Worm (Caenorhabditis elegans) whole organism, L4 larva: ENCODE measurements around the gene F07C6.6.
A peak's percentile ranks its signal among the peaks of the same experiment; 100 is the strongest.

Source experiments
- D1046.2 ChIP-seq: fragments of 200-800 bp; sonication (Bioruptor generic); IDR thresholded peaks from 2 replicates; pipeline ENCODE4 v1.3.6; 2022; ENCODE audit warnings: missing genetic modification characterization, missing compliant biosample characterization
- F44E2.7 ChIP-seq: fragments of 200-800 bp; sonication (Bioruptor generic); IDR thresholded peaks from 2 replicates; pipeline ENCODE4 v2.1.2; 2022; ENCODE audit warnings: missing genetic modification characterization, missing compliant biosample characterization
- F49E8.2 ChIP-seq: sonication (generic microtip); optimal IDR thresholded peaks from 2 replicates; lab custom pipeline; 2016; ENCODE audit warnings: missing compliant biosample characterization, mild to moderate bottlenecking, missing genetic modification characterization, borderline replicate concordance
- T26A8.4 ChIP-seq: fragments of 200-800 bp; sonication (Bioruptor generic); IDR thresholded peaks from 2 replicates; pipeline ENCODE4 v1.3.6; 2022; ENCODE audit warnings: missing genetic modification characterization, missing compliant biosample characterization
- Y48G9A.11 ChIP-seq: fragments of 200-800 bp; sonication (Bioruptor generic); IDR thresholded peaks from 2 replicates; pipeline ENCODE4 v1.3.6; 2022; ENCODE audit warnings: missing genetic modification reagents, missing genetic modification characterization, missing compliant biosample characterization
- Y5F2A.4 ChIP-seq: fragments of 200-800 bp; sonication (Bioruptor generic); optimal IDR thresholded peaks from 2 replicates; lab custom pipeline; 2018; ENCODE audit warnings: mild to moderate bottlenecking, missing genetic modification characterization, missing compliant biosample characterization
- Y75B8A.6 ChIP-seq: fragments of 200-800 bp; sonication (Bioruptor generic); IDR thresholded peaks from 2 replicates; pipeline ENCODE4 v1.3.6; 2022; ENCODE audit warnings: missing genetic modification reagents, missing genetic modification characterization, missing compliant biosample characterization
- ZK546.5 ChIP-seq, 2 experiments: sonication (generic microtip); optimal IDR thresholded peaks; 2 replicates each; lab custom pipeline; 2017; ENCODE audit warnings: missing biosample characterization in 2 of 2, missing genetic modification characterization in 2 of 2
- ama-1 ChIP-seq: fragments of 150-350 bp; optimal IDR thresholded peaks from 2 replicates; lab custom pipeline; 2014; ENCODE audit warnings: inconsistent platforms, mixed read lengths
- attf-4 ChIP-seq: sonication (generic microtip); optimal IDR thresholded peaks from 3 replicates; lab custom pipeline; 2017; ENCODE audit warnings: missing biosample characterization, missing genetic modification characterization
- ceh-28 ChIP-seq: fragments of 150-350 bp; optimal IDR thresholded peaks from 2 replicates; lab custom pipeline; 2014; ENCODE audit warnings: missing biosample characterization, missing genetic modification reagents, missing genetic modification characterization
- ceh-44 ChIP-seq: fragments of 200-800 bp; sonication (Bioruptor generic); IDR thresholded peaks from 2 replicates; pipeline ENCODE4 v1.3.6; 2022; ENCODE audit warnings: missing genetic modification reagents, missing genetic modification characterization, missing compliant biosample characterization
- daf-16 ChIP-seq, 3 experiments: sonication (generic microtip); optimal IDR thresholded peaks; 2 replicates each; lab custom pipeline; 2016 to 2017; ENCODE audit warnings: missing genetic modification characterization in 3 of 3, missing genetic modification reagents in 3 of 3, mild to moderate bottlenecking in 2 of 3, missing compliant biosample characterization in 2 of 3, missing biosample characterization in 1 of 3, moderate library complexity in 1 of 3
- daf-19 ChIP-seq: fragments of 200-800 bp; sonication (Bioruptor generic); conservative IDR thresholded peaks from 2 replicates; pipeline ENCODE4 v1.3.6; 2022; ENCODE audit warnings: missing genetic modification characterization, missing compliant biosample characterization
- dmd-6 ChIP-seq: fragments of 200-800 bp; sonication (Bioruptor generic); IDR thresholded peaks from 2 replicates; pipeline ENCODE4 v1.3.6; 2022; ENCODE audit warnings: missing genetic modification reagents, missing genetic modification characterization, missing compliant biosample characterization
- dve-1 ChIP-seq: sonication (generic microtip); optimal IDR thresholded peaks from 2 replicates; lab custom pipeline; 2017; ENCODE audit warnings: antibody characterized with exemption, mild to moderate bottlenecking, missing genetic modification characterization, missing compliant biosample characterization; ENCODE audit not compliant: insufficient read depth
- hif-1 ChIP-seq, 2 experiments: sonication (generic microtip); optimal IDR thresholded peaks; 2 replicates each; lab custom pipeline; 2016 to 2017; ENCODE audit warnings: missing compliant biosample characterization in 2 of 2, missing genetic modification characterization in 2 of 2, missing genetic modification reagents in 2 of 2, missing genotype in 2 of 2, mild to moderate bottlenecking in 1 of 2
- hlh-11 ChIP-seq: fragments of 200-800 bp; sonication (Bioruptor generic); optimal IDR thresholded peaks from 2 replicates; lab custom pipeline; 2018; ENCODE audit warnings: mild to moderate bottlenecking, missing genetic modification characterization, missing compliant biosample characterization
- lim-7 ChIP-seq: fragments of 200-800 bp; sonication (Bioruptor generic); IDR thresholded peaks from 2 replicates; pipeline ENCODE4 v1.3.6; 2022; ENCODE audit warnings: missing genetic modification characterization, missing compliant biosample characterization
- lin-15B ChIP-seq: fragments of 150-350 bp; sonication (generic microtip); optimal IDR thresholded peaks from 3 replicates; lab custom pipeline; 2014; ENCODE audit warnings: missing biosample characterization, missing genetic modification characterization
- lin-39 ChIP-seq: fragments of 150-350 bp; optimal IDR thresholded peaks from 2 replicates; lab custom pipeline; 2014; ENCODE audit warnings: missing biosample characterization, missing genetic modification reagents, missing genetic modification characterization
- madf-5 ChIP-seq, 2 experiments: fragments of 200-800 bp; sonication (Bioruptor generic); IDR thresholded peaks; 2 replicates each; pipeline ENCODE4 v1.3.6; 2022; ENCODE audit warnings: missing compliant biosample characterization in 2 of 2, missing genetic modification characterization in 2 of 2
- madf-9 ChIP-seq: fragments of 200-800 bp; sonication (Bioruptor generic); conservative IDR thresholded peaks from 2 replicates; pipeline ENCODE4 v1.3.6; 2022; ENCODE audit warnings: missing genetic modification reagents, missing genetic modification characterization, missing compliant biosample characterization
- mdl-1 ChIP-seq, 2 experiments: fragments of 150-350 bp in 1 of 2; sonication (generic microtip) in 1 of 2; optimal IDR thresholded peaks; 2 replicates each; lab custom pipeline; 2014 to 2017; ENCODE audit warnings: missing biosample characterization in 2 of 2, missing genetic modification characterization in 2 of 2
- mdt-29 ChIP-seq: fragments of 200-800 bp; sonication (Bioruptor generic); IDR thresholded peaks from 2 replicates; pipeline ENCODE4 v1.3.6; 2022; ENCODE audit warnings: missing genetic modification reagents, missing genetic modification characterization, missing compliant biosample characterization
- mes-2 ChIP-seq: sonication (generic microtip); optimal IDR thresholded peaks from 2 replicates; lab custom pipeline; 2016; ENCODE audit warnings: missing genotype, mild to moderate bottlenecking, missing genetic modification characterization, missing compliant biosample characterization; ENCODE audit not compliant: poor library complexity, severe bottlenecking
- mxl-2 ChIP-seq: fragments of 200-800 bp; sonication (Bioruptor generic); conservative IDR thresholded peaks from 2 replicates; pipeline ENCODE4 v1.3.6; 2022; ENCODE audit warnings: missing genetic modification reagents, missing genetic modification characterization, missing compliant biosample characterization
- mxl-3 ChIP-seq: fragments of 200-800 bp; sonication (Bioruptor generic); optimal IDR thresholded peaks from 2 replicates; lab custom pipeline; 2018; ENCODE audit warnings: mild to moderate bottlenecking, missing genetic modification characterization, missing compliant biosample characterization
- nhr-10 ChIP-seq: fragments of 150-350 bp; optimal IDR thresholded peaks from 2 replicates; lab custom pipeline; 2014; ENCODE audit warnings: missing biosample characterization, missing genetic modification characterization
- nhr-102 ChIP-seq: sonication (generic microtip); optimal IDR thresholded peaks from 2 replicates; lab custom pipeline; 2016; ENCODE audit warnings: mild to moderate bottlenecking, missing genetic modification characterization, moderate library complexity, missing compliant biosample characterization
- nhr-11 ChIP-seq: fragments of 150-350 bp; optimal IDR thresholded peaks from 2 replicates; lab custom pipeline; 2014; ENCODE audit warnings: missing biosample characterization, missing genetic modification characterization
- nhr-28 ChIP-seq: fragments of 150-350 bp; optimal IDR thresholded peaks from 2 replicates; lab custom pipeline; 2014; ENCODE audit warnings: missing biosample characterization, missing genetic modification characterization
- nhr-42 ChIP-seq: fragments of 200-800 bp; sonication (Bioruptor generic); IDR thresholded peaks from 2 replicates; pipeline ENCODE4 v1.3.6; 2022; ENCODE audit warnings: missing genetic modification characterization, missing compliant biosample characterization
- nhr-48 ChIP-seq: sonication (generic microtip); optimal IDR thresholded peaks from 2 replicates; lab custom pipeline; 2016; ENCODE audit warnings: mild to moderate bottlenecking, missing genetic modification characterization, missing compliant biosample characterization
- nhr-6 ChIP-seq: fragments of 150-350 bp; optimal IDR thresholded peaks from 2 replicates; lab custom pipeline; 2014; ENCODE audit warnings: missing biosample characterization, missing genetic modification characterization
- pha-4 ChIP-seq, 2 experiments: fragments of 150-350 bp in 1 of 2; fragments of 200-800 bp in 1 of 2; sonication (Bioruptor generic) in 1 of 2; IDR thresholded peaks in 1 of 2; optimal IDR thresholded peaks in 1 of 2; 2 replicates each; pipeline versions ENCODE4 v1.3.6 to Lab custom; 2014 to 2022; ENCODE audit warnings: missing genetic modification characterization in 2 of 2, missing genetic modification reagents in 2 of 2, missing biosample characterization in 1 of 2, missing compliant biosample characterization in 1 of 2
- pqm-1 ChIP-seq: sonication (generic microtip); optimal IDR thresholded peaks from 2 replicates; lab custom pipeline; 2017; ENCODE audit warnings: missing biosample characterization, missing genetic modification characterization
- rbr-2 ChIP-seq: sonication (generic microtip); optimal IDR thresholded peaks from 2 replicates; lab custom pipeline; 2016; ENCODE audit warnings: missing genotype, missing genetic modification characterization, missing compliant biosample characterization
- set-16 ChIP-seq: fragments of 200-800 bp; sonication (Bioruptor generic); IDR thresholded peaks from 2 replicates; pipeline ENCODE4 v1.3.6; 2022; ENCODE audit warnings: missing genetic modification reagents, missing genetic modification characterization, missing compliant biosample characterization
- skn-1 ChIP-seq: fragments of 150-350 bp; optimal IDR thresholded peaks from 2 replicates; lab custom pipeline; 2014; ENCODE audit warnings: missing biosample characterization, missing genetic modification characterization
- snpc-1.2 ChIP-seq: fragments of 200-800 bp; sonication (Bioruptor generic); IDR thresholded peaks from 2 replicates; pipeline ENCODE4 v1.3.6; 2022; ENCODE audit warnings: missing genetic modification reagents, missing genetic modification characterization, missing compliant biosample characterization
- snpc-4 ChIP-seq: fragments of 150-350 bp; optimal IDR thresholded peaks from 2 replicates; lab custom pipeline; 2014; ENCODE audit warnings: missing biosample characterization, missing genetic modification characterization
- unc-39 ChIP-seq: sonication (generic microtip); optimal IDR thresholded peaks from 2 replicates; lab custom pipeline; 2017; ENCODE audit warnings: missing biosample characterization, missing genetic modification characterization
- unc-62 ChIP-seq, 3 experiments: fragments of 150-350 bp in 1 of 3; sonication (generic microtip); optimal IDR thresholded peaks in 2 of 3; peaks in 1 of 3; 1 replicate in 1 of 3; 2 replicates in 2 of 3; lab custom pipeline; 2014 to 2017; ENCODE audit warnings: missing biosample characterization in 3 of 3, missing genetic modification characterization in 3 of 3, missing genetic modification reagents in 3 of 3, missing genotype in 1 of 3
- zag-1 ChIP-seq: fragments of 150-350 bp; optimal IDR thresholded peaks from 2 replicates; lab custom pipeline; 2014; ENCODE audit warnings: missing biosample characterization, missing genetic modification characterization
- zfp-2 ChIP-seq: sonication (generic microtip); optimal IDR thresholded peaks from 2 replicates; lab custom pipeline; 2016; ENCODE audit warnings: mild to moderate bottlenecking, missing genetic modification characterization, missing compliant biosample characterization
- ztf-11 ChIP-seq: fragments of 150-350 bp; optimal IDR thresholded peaks from 2 replicates; lab custom pipeline; 2014; ENCODE audit warnings: missing biosample characterization, missing genetic modification characterization

Gene F07C6.6

ce11 chrIV:12793621-12794020 lies 1.0 kb downstream of the F07C6.6 start, which contains the start of gene pin-2:
Gene pin-2 (plus strand): TSS chrIV:12793847.
- TF ChIP-seq ZK546.5 (tag; optimal IDR thresholded peaks at IDR 0.05; lab: Kevin White, UChicago) (no peak), unc-62 (GFP tag; optimal IDR thresholded peaks at IDR 0.05 in 1 of 2; lab: Kevin White, UChicago) (no peak), unc-62 (tag; optimal IDR thresholded peaks at IDR 0.05; lab: Kevin White, UChicago) (no peak), daf-16 (GFP tag; optimal IDR thresholded peaks at IDR 0.05; lab: Kevin White, UChicago) (no peak), daf-16 (tag; optimal IDR thresholded peaks at IDR 0.05; lab: Kevin White, UChicago) (peak; percentile 1), zfp-2 (tag; lab: Kevin White, UChicago) (no peak), mdt-29 (GFP tag; lab: Robert Waterston, UW) (no peak), nhr-28 (tag; lab: Kevin White, UChicago) (peak; percentile 54), pqm-1 (tag; lab: Kevin White, UChicago) (peak; percentile 26)

DNA sequence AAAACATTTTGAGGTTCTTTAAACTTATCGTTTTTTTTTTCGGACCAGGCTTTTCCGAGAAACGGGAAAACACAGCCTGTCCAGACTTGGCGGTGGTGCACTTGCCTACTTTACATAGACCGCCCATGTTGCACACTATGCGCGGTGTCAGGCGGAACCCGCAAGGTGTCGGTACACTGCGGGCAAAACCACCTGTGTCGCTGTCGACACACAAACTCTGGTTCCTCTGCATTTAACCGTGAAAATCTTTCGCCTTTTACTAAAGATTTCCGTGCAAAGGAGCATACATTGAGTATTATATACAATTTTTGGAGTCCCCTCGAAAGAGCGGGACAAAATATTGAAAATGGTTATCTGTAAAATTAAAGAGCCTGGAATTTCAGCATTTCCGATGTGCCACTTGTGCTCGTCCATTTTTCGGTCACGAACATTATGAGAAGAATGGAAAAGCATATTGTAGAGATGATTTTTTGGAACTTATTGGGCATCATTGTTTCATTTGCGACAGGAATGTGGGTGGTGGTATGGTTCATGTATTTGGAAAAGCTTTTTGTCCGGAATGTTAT lies 2.9 kb downstream of the F07C6.6 start:
- TF ChIP-seq dve-1: peak; percentile 14
- 0 out of 2 replicates have a peak, but pooled peaks have one; percentile 31 for TF ChIP-seq ceh-44 (GFP tag; lab: Robert Waterston, UW)
- no peak for TF ChIP-seq nhr-6 (tag; lab: Kevin White, UChicago)
- no peak for TF ChIP-seq daf-16 (GFP tag; optimal IDR thresholded peaks at IDR 0.05; lab: Kevin White, UChicago)
- peak; percentile 6 for TF ChIP-seq daf-16 (tag; optimal IDR thresholded peaks at IDR 0.05; lab: Kevin White, UChicago)
- TF ChIP-seq attf-4: no peak
- no peak for TF ChIP-seq lin-39
- no peak for TF ChIP-seq nhr-48 (tag; lab: Kevin White, UChicago)
- no peak for TF ChIP-seq skn-1 (tag; lab: Kevin White, UChicago)
- TF ChIP-seq ztf-11 (tag; lab: Kevin White, UChicago): no peak
- TF ChIP-seq lim-7 (GFP tag; lab: Robert Waterston, UW): no peak
- no peak for TF ChIP-seq rbr-2 (tag; lab: Kevin White, UChicago)
- TF ChIP-seq F44E2.7 (GFP tag; lab: Robert Waterston, UW): no peak
- TF ChIP-seq madf-9 (GFP tag; lab: Robert Waterston, UW): no peak
- TF ChIP-seq nhr-102 (tag; lab: Kevin White, UChicago): peak; percentile 4
- no peak for TF ChIP-seq ama-1 (lab: Kevin White, UChicago)
- TF ChIP-seq D1046.2 (GFP tag; lab: Robert Waterston, UW): no peak
- TF ChIP-seq snpc-4: peak; percentile 50
- no peak for TF ChIP-seq pha-4 (GFP tag; IDR thresholded peaks at IDR 0.05; lab: Robert Waterston, UW)
- TF ChIP-seq pha-4 (tag; optimal IDR thresholded peaks at IDR 0.05; lab: Kevin White, UChicago): no peak
- TF ChIP-seq zag-1 (tag; lab: Kevin White, UChicago): no peak
- TF ChIP-seq mes-2 (tag; lab: Kevin White, UChicago): no peak
- no peak for TF ChIP-seq Y75B8A.6 (GFP tag; lab: Robert Waterston, UW)
- TF ChIP-seq snpc-1.2 (GFP tag; lab: Robert Waterston, UW): peak; percentile 91
- no peak for TF ChIP-seq zfp-2 (tag; lab: Kevin White, UChicago)
- TF ChIP-seq Y5F2A.4: no peak
- TF ChIP-seq Y48G9A.11 (GFP tag; lab: Robert Waterston, UW): peak; percentile 77
- no peak for TF ChIP-seq hlh-11 (tag; lab: Kevin White, UChicago)
- TF ChIP-seq set-16 (GFP tag; lab: Robert Waterston, UW): no peak
- no peak for TF ChIP-seq nhr-11
- TF ChIP-seq unc-39 (tag; lab: Kevin White, UChicago): no peak
- TF ChIP-seq mxl-3 (GFP tag; lab: Kevin White, UChicago): no peak
- TF ChIP-seq lin-15B (tag; lab: Kevin White, UChicago): no peak
- TF ChIP-seq ceh-28 (tag; lab: Kevin White, UChicago): no peak
- TF ChIP-seq nhr-42 (GFP tag; lab: Robert Waterston, UW): 0 out of 2 replicates have a peak, but pooled peaks have one; percentile 13
- no peak for TF ChIP-seq mxl-2 (GFP tag; lab: Robert Waterston, UW)
- TF ChIP-seq dmd-6 (GFP tag; lab: Robert Waterston, UW): no peak
- no peak for TF ChIP-seq F49E8.2 (tag; lab: Kevin White, UChicago)
- TF ChIP-seq nhr-10: no peak
- TF ChIP-seq hif-1 (tag; optimal IDR thresholded peaks at IDR 0.05; lab: Kevin White, UChicago): no peak
- no peak for TF ChIP-seq mdl-1 (tag; optimal IDR thresholded peaks at IDR 0.05; lab: Kevin White, UChicago)
- TF ChIP-seq T26A8.4 (GFP tag; lab: Robert Waterston, UW): peak; percentile 61
- no peak for TF ChIP-seq mdt-29 (GFP tag; lab: Robert Waterston, UW)
- no peak for TF ChIP-seq madf-5 (GFP tag; IDR thresholded peaks at IDR 0.05; lab: Robert Waterston, UW)
- TF ChIP-seq daf-19 (GFP tag; lab: Robert Waterston, UW): no peak
